Worm (Caenorhabditis elegans): ENCODE measurements around the gene T05C12.9.

The T05C12.9 gene

DNA sequence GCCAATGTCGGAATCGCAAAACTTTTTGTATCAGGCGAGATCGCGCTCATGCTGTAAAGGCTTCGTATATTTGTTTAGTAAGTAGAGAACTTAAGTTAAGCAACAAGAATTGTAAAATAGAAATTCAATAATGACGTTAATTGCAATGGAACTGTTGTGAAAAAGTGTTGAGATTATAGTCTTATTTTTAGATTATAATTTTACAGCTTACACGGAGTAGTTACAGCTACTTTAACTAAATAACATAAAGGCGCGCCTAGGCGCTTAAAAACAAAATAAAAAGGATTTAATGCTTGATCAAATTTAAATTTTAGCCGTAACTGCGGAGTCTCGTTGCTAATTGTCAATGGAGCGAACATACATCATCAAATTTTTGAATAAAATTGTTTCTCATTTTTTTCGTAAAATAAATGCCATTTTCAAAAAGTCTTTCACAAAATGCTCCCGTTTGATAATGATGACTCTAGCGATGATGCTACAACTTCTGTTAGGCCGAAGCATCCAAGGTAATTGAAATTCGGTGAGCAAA is 30.8 kb downstream of the T05C12.9 start, which contains the start of the genes emb-27 and rrf-3:
emb-27 (minus strand) TSS at position 51 of the 529 bp plus-strand sequence.
rrf-3 (plus strand) TSS at position 346 of the 529 bp plus-strand sequence.
- TF ChIP-seq lin-39 (tag; optimal IDR thresholded peaks at IDR 0.05) (no peak), Y75B8A.6 (GFP tag; IDR thresholded peaks at IDR 0.05) (no peak), ceh-28 (tag; optimal IDR thresholded peaks at IDR 0.05) (no peak), zfp-3 (GFP tag; conservative IDR thresholded peaks at IDR 0.05) (no peak), mes-2 (tag; optimal IDR thresholded peaks at IDR 0.05; ENCODE audit: poor library complexity, severe bottlenecking) (peak; percentile 59), sdz-12 (GFP tag; optimal IDR thresholded peaks at IDR 0.05) (no peak), cey-2 (tag; optimal IDR thresholded peaks at IDR 0.05; ENCODE audit: borderline replicate concordance, insufficient read depth) (no peak), D1046.2 (GFP tag; IDR thresholded peaks at IDR 0.05) (no peak), snpc-1.2 (GFP tag; IDR thresholded peaks at IDR 0.05) (no peak), T20F7.1 (GFP tag; optimal IDR thresholded peaks at IDR 0.05) (peak; percentile 92), dmd-6 (GFP tag; IDR thresholded peaks at IDR 0.05) (no peak), tra-1 (GFP tag; IDR thresholded peaks at IDR 0.05) (no peak), nhr-6 (tag; optimal IDR thresholded peaks at IDR 0.05) (peak; percentile 0), madf-5 (GFP tag; IDR thresholded peaks at IDR 0.05) (no peak), F49E8.2 (tag; optimal IDR thresholded peaks at IDR 0.05; ENCODE audit: borderline replicate concordance) (no peak), Y48G9A.11 (GFP tag; IDR thresholded peaks at IDR 0.05) (peak; percentile 84), pqm-1 (tag; optimal IDR thresholded peaks at IDR 0.05) (no peak), mdl-1 (tag; optimal IDR thresholded peaks at IDR 0.05) (no peak), Y5F2A.4 (GFP tag; optimal IDR thresholded peaks at IDR 0.05) (no peak), lin-38 (GFP tag; IDR thresholded peaks at IDR 0.05) (peak; percentile 88), dpl-1 (GFP tag; optimal IDR thresholded peaks at IDR 0.05) (peak; percentile 73), zag-1 (tag; optimal IDR thresholded peaks at IDR 0.05) (no peak), unc-39 (tag; optimal IDR thresholded peaks at IDR 0.05) (no peak), lsy-2 (tag; optimal IDR thresholded peaks at IDR 0.05) (peak in 1 of 2 experiments; percentile 84)

ce11 chrII:8160916-8161315 is 32.1 kb downstream of the T05C12.9 start:
- TF ChIP-seq hif-1 (tag; optimal IDR thresholded peaks at IDR 0.05) (no peak), aha-1 (tag) (peak; percentile 9), unc-62 (GFP tag; optimal IDR thresholded peaks at IDR 0.05 in 1 of 2) (peak in 1 of 2 experiments; percentile 90), unc-62 (tag; optimal IDR thresholded peaks at IDR 0.05) (no peak)

DNA sequence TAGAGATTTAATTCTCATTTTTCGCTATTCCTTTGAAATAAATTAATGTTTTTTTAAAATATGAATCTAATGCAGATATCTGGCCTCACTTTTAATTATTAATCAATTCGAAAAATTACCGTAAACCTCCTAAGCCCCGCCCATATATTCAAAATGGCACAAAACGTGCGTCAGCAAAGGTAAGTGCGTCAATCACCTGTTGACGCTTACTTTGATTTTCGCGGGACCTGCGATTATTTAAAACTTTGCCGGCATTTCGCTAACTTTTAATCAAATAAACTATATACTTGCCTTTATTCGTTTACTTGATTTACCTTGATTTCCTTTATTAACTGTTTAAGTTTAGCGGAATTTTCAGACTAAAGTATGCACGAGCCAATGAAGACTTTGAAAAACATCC is 35.0 kb downstream of the T05C12.9 start, which contains the start of gene pch-2:
pch-2 (plus strand) TSS at position 359 of the 400 bp plus-strand sequence.
- peak; percentile 71 for TF ChIP-seq dve-1 (tag; optimal IDR thresholded peaks at IDR 0.05; ENCODE audit: insufficient read depth)
- no peak for TF ChIP-seq skn-1 (tag; optimal IDR thresholded peaks at IDR 0.05)
- no peak for TF ChIP-seq lin-15B (tag; optimal IDR thresholded peaks at IDR 0.05)
- no peak for TF ChIP-seq spr-3 (GFP tag; optimal IDR thresholded peaks at IDR 0.05)
- TF ChIP-seq ztf-7 (tag; optimal IDR thresholded peaks at IDR 0.05) = no peak
- no peak for TF ChIP-seq snpc-4 (tag; optimal IDR thresholded peaks at IDR 0.05)
- TF ChIP-seq duxl-1 (tag; optimal IDR thresholded peaks at IDR 0.05; ENCODE audit: poor library complexity) = peak; percentile 60
- TF ChIP-seq F44E2.7 (GFP tag; IDR thresholded peaks at IDR 0.05) = no peak
- no peak for TF ChIP-seq pha-4 (GFP tag; IDR thresholded peaks at IDR 0.05)
- no peak for TF ChIP-seq pha-4 (tag; optimal IDR thresholded peaks at IDR 0.05)
- no peak for TF ChIP-seq mdl-1 (tag; optimal IDR thresholded peaks at IDR 0.05)
- peak; percentile 72 for TF ChIP-seq T20F7.1 (GFP tag; optimal IDR thresholded peaks at IDR 0.05)
- no peak for TF ChIP-seq madf-5 (GFP tag; IDR thresholded peaks at IDR 0.05)
- TF ChIP-seq aly-2 (tag; optimal IDR thresholded peaks at IDR 0.05) = no peak
- TF ChIP-seq R02D3.7 (tag; optimal IDR thresholded peaks at IDR 0.05) = no peak
- no peak for TF ChIP-seq ceh-44 (GFP tag; IDR thresholded peaks at IDR 0.05)
- TF ChIP-seq hlh-11 (tag; optimal IDR thresholded peaks at IDR 0.05) = peak; percentile 37
- TF ChIP-seq mes-2 (tag; optimal IDR thresholded peaks at IDR 0.05; ENCODE audit: poor library complexity, severe bottlenecking) = peak; percentile 66
- TF ChIP-seq F37D6.2 (tag; optimal IDR thresholded peaks at IDR 0.05) = no peak
- peak; percentile 46 for TF ChIP-seq nhr-6 (tag; optimal IDR thresholded peaks at IDR 0.05)
- no peak for TF ChIP-seq hlh-30 (tag; optimal IDR thresholded peaks at IDR 0.05; ENCODE audit: insufficient read depth)
- peak; percentile 20 for TF ChIP-seq nhr-28 (tag; optimal IDR thresholded peaks at IDR 0.05)
- peak; percentile 89 for TF ChIP-seq dpl-1 (GFP tag; optimal IDR thresholded peaks at IDR 0.05)
- no peak for TF ChIP-seq lin-1 (GFP tag; IDR thresholded peaks at IDR 0.05)
- peak; percentile 1 for TF ChIP-seq unc-130 (GFP tag; optimal IDR thresholded peaks at IDR 0.05)
- TF ChIP-seq mxl-2 (GFP tag; conservative IDR thresholded peaks at IDR 0.05) = no peak
